Worm (Caenorhabditis elegans) whole organism, L4/young adult: ENCODE data around the gene mam-2.

ENCODE experiments used
- W03F9.2 ChIP-seq: fragments of 150-350 bp; optimal IDR thresholded peaks from 2 replicates; lab custom pipeline; 2014; ENCODE audit warnings: missing biosample characterization, missing genetic modification characterization
- dao-5 ChIP-seq: sonication (generic microtip); optimal IDR thresholded peaks from 2 replicates; lab custom pipeline; 2016; ENCODE audit warnings: missing genotype, missing genetic modification characterization, moderate library complexity, missing compliant biosample characterization
- him-1 ChIP-seq: sonication (generic microtip); optimal IDR thresholded peaks from 2 replicates; lab custom pipeline; 2016; ENCODE audit warnings: missing genotype, missing genetic modification reagents, missing genetic modification characterization, missing compliant biosample characterization

DNA sequence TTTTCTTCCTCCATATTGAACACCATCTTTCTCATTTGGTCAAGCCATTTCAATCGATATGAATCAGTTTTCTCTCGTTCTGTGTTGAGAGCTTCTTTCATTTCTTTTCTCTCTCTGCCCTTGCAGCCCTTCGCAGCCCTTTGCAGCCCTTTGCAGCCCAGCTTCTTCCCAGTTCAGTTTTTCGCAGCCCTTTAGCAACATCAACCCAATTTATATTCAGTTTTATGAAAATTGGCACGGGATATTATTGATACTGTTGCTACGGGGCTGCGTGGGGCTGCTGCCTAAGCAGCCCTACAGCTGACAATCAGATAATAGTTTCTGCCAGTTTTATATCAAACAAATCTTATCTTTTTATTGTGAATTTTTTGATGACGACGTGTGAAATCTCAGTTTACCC is 54.0 kb downstream of the mam-2 start, which contains the start of gene F44D12.10:
- no peak for TF ChIP-seq W03F9.2 (tag; lab: Kevin White, UChicago)
- TF ChIP-seq him-1 (tag; lab: Kevin White, UChicago) = no peak
- TF ChIP-seq dao-5 (tag; lab: Kevin White, UChicago) = no peak
